Worm (Caenorhabditis elegans): ENCODE data around the gene C28H8.7.

C28H8.7 gene

ce11 chrIII:5925724-5926123 lies 38.9 kb upstream of the C28H8.7 start, which contains the start of the genes dnc-2 and bcl-7:
dnc-2 (minus strand) TSS chrIII:5925756.
bcl-7 (plus strand) TSS chrIII:5926086.
- peak; percentile 1 for TF ChIP-seq pha-4 (tag; optimal IDR thresholded peaks at IDR 0.05)
- TF ChIP-seq blmp-1 (tag; optimal IDR thresholded peaks at IDR 0.05) = no peak
- TF ChIP-seq ces-1 (GFP tag; optimal IDR thresholded peaks at IDR 0.05) = peak; percentile 72
- TF ChIP-seq snpc-4 (tag; optimal IDR thresholded peaks at IDR 0.05) = no peak
- TF ChIP-seq sem-2 (GFP tag; optimal IDR thresholded peaks at IDR 0.05) = no peak
- TF ChIP-seq mep-1 (tag; optimal IDR thresholded peaks at IDR 0.05) = peak; percentile 4
- TF ChIP-seq lin-13 (tag; optimal IDR thresholded peaks at IDR 0.05) = peak; percentile 9
- no peak for TF ChIP-seq ztf-11 (tag; optimal IDR thresholded peaks at IDR 0.05)
- no peak for TF ChIP-seq zip-8 (tag; optimal IDR thresholded peaks at IDR 0.05)
- TF ChIP-seq bed-3 (GFP tag; optimal IDR thresholded peaks at IDR 0.05) = no peak

ce11 chrIII:5922236-5922635 lies 35.4 kb upstream of the C28H8.7 start:
- TF ChIP-seq lsy-2 (tag; optimal IDR thresholded peaks at IDR 0.05) (no peak), mls-2 (tag; optimal IDR thresholded peaks at IDR 0.05) (no peak), ceh-83 (GFP tag; optimal IDR thresholded peaks at IDR 0.05) (no peak), nhr-28 (tag; optimal IDR thresholded peaks at IDR 0.05) (no peak), mep-1 (tag; optimal IDR thresholded peaks at IDR 0.05) (no peak), ces-1 (GFP tag; optimal IDR thresholded peaks at IDR 0.05) (no peak), ceh-39 (tag; optimal IDR thresholded peaks at IDR 0.05) (no peak), sem-2 (GFP tag; optimal IDR thresholded peaks at IDR 0.05) (no peak), ztf-11 (tag; optimal IDR thresholded peaks at IDR 0.05) (no peak), unc-120 (tag; optimal IDR thresholded peaks at IDR 0.05; ENCODE audit: poor library complexity, severe bottlenecking) (no peak)

ce11 chrIII:5921067-5921678 lies 34.4 kb upstream of the C28H8.7 start:
- TF ChIP-seq ztf-11 (tag; optimal IDR thresholded peaks at IDR 0.05) (no peak), nhr-2 (tag; optimal IDR thresholded peaks at IDR 0.05) (no peak), sptf-1 (tag; optimal IDR thresholded peaks at IDR 0.05) (no peak), lin-32 (GFP tag; optimal IDR thresholded peaks at IDR 0.05) (no peak), elt-3 (tag; optimal IDR thresholded peaks at IDR 0.05) (no peak), unc-120 (tag; optimal IDR thresholded peaks at IDR 0.05; ENCODE audit: poor library complexity, severe bottlenecking) (no peak), nhr-237 (tag; optimal IDR thresholded peaks at IDR 0.05) (no peak), unc-39 (tag; optimal IDR thresholded peaks at IDR 0.05) (no peak), M03D4.4 (tag; optimal IDR thresholded peaks at IDR 0.05) (no peak), nhr-28 (tag; optimal IDR thresholded peaks at IDR 0.05) (no peak), tbx-8 (GFP tag; optimal IDR thresholded peaks at IDR 0.05) (no peak), mep-1 (tag; optimal IDR thresholded peaks at IDR 0.05) (no peak), blmp-1 (tag; optimal IDR thresholded peaks at IDR 0.05) (no peak), ceh-39 (tag; optimal IDR thresholded peaks at IDR 0.05) (no peak)

ce11 chrIII:5919799-5920387 lies 33.1 kb upstream of the C28H8.7 start, which contains the start of the genes tdo-2 and C28H8.2:
tdo-2 (minus strand) TSS chrIII:5919955.
C28H8.2 (plus strand) TSS chrIII:5920322.
- TF ChIP-seq sem-2 (GFP tag; optimal IDR thresholded peaks at IDR 0.05) = no peak
- TF ChIP-seq snpc-4 (tag; optimal IDR thresholded peaks at IDR 0.05) = no peak
- no peak for TF ChIP-seq mep-1 (tag; optimal IDR thresholded peaks at IDR 0.05)
- no peak for TF ChIP-seq drap-1 (GFP tag; optimal IDR thresholded peaks at IDR 0.05)

ce11 chrIII:5917365-5917958 lies 30.7 kb upstream of the C28H8.7 start:
- TF ChIP-seq ham-2 (GFP tag; optimal IDR thresholded peaks at IDR 0.05) (no peak), lin-13 (tag; optimal IDR thresholded peaks at IDR 0.05) (no peak), lsy-2 (tag; optimal IDR thresholded peaks at IDR 0.05) (no peak), nhr-12 (tag; optimal IDR thresholded peaks at IDR 0.05) (no peak), cnd-1 (tag; optimal IDR thresholded peaks at IDR 0.05) (no peak), sptf-1 (tag; optimal IDR thresholded peaks at IDR 0.05) (no peak), nhr-237 (tag; optimal IDR thresholded peaks at IDR 0.05) (no peak)

ce11 chrIII:5915926-5916325 lies 29.1 kb upstream of the C28H8.7 start:
- TF ChIP-seq ceh-39 (tag; optimal IDR thresholded peaks at IDR 0.05) = no peak
- TF ChIP-seq mab-5 (tag; optimal IDR thresholded peaks at IDR 0.05) = no peak
- no peak for TF ChIP-seq M03D4.4 (tag; optimal IDR thresholded peaks at IDR 0.05)
- no peak for TF ChIP-seq lsy-2 (tag; optimal IDR thresholded peaks at IDR 0.05)
- no peak for TF ChIP-seq zip-8 (tag; optimal IDR thresholded peaks at IDR 0.05)
- no peak for TF ChIP-seq nhr-12 (tag; optimal IDR thresholded peaks at IDR 0.05)
- no peak for TF ChIP-seq elt-1 (tag; optimal IDR thresholded peaks at IDR 0.05; ENCODE audit: borderline replicate concordance, insufficient read depth)
- no peak for TF ChIP-seq ces-1 (GFP tag; optimal IDR thresholded peaks at IDR 0.05)
- no peak for TF ChIP-seq sem-2 (GFP tag; optimal IDR thresholded peaks at IDR 0.05)
- no peak for TF ChIP-seq nhr-76 (tag; optimal IDR thresholded peaks at IDR 0.05)
- no peak for TF ChIP-seq bed-3 (GFP tag; optimal IDR thresholded peaks at IDR 0.05)
- no peak for TF ChIP-seq unc-120 (tag; optimal IDR thresholded peaks at IDR 0.05; ENCODE audit: poor library complexity, severe bottlenecking)
- TF ChIP-seq mls-2 (tag; optimal IDR thresholded peaks at IDR 0.05) = no peak
- no peak for TF ChIP-seq sptf-1 (tag; optimal IDR thresholded peaks at IDR 0.05)
- TF ChIP-seq elt-3 (tag; optimal IDR thresholded peaks at IDR 0.05) = no peak
- no peak for TF ChIP-seq nhr-2 (tag; optimal IDR thresholded peaks at IDR 0.05)
- TF ChIP-seq ztf-11 (tag; optimal IDR thresholded peaks at IDR 0.05) = no peak
- no peak for TF ChIP-seq flh-1 (GFP tag; optimal IDR thresholded peaks at IDR 0.05)
